Comparison of ENCODE assay signal across 6 fruit fly cellular contexts in the genomic region with DNA sequence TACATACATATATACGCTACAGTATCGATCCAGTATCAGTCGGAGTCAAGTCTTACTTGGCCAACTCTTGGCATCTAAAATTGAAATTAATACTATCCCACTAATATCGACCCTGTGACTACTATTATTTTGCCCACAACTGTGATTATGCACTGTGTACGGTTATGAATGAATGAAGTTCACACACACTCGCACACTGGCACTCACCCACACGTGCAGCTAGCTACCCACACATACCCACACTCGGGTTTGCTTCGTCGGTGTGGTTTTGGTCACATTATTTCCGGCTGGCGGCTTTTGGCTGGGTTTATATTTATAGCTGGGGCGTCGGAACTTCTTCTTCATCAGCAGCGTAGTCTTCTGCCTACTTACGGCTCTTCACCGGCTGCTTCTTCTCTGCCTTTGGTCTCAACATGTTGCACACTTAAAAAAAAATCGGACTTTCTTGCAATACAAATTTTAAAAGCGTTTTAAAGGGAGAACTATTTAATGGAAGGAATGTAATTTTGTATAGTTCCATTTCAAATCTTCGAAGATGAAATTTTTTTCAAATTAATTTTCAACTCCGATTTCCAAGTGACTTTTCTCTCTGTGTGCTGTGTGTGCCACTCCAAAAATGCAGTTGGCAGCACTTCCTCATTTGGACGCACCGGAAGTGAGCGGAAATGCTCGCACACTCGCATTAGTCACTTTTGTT.
TF ChIP-seq lines count a peak whose summit lies in the region.

No protein-coding gene starts in this region.

- TF ChIP-seq CTCF in whole organism, embryonic (GFP tag; optimal IDR thresholded peaks at IDR 0.05; lab: Kevin White, UChicago): peak; percentile 44

TF ChIP-seq in Kc167, 6 proteins besides CTCF, POLR2A, EP300 and RAD21:
- TF ChIP-seq insv (optimal IDR thresholded peaks at IDR 0.05; lab: Kevin White, UChicago): no peak
- TF ChIP-seq h (optimal IDR thresholded peaks at IDR 0.05; lab: Kevin White, UChicago): peak; percentile 79

TF ChIP-seq in whole organism, adult, 20 proteins besides CTCF, POLR2A, EP300 and RAD21:
- no peak for TF ChIP-seq toe (GFP tag; optimal IDR thresholded peaks at IDR 0.05; lab: Kevin White, UChicago)
- TF ChIP-seq CG5204 (GFP tag; optimal IDR thresholded peaks at IDR 0.05; lab: Kevin White, UChicago): peak; percentile 14
- TF ChIP-seq Mnt (GFP tag; optimal IDR thresholded peaks at IDR 0.05; lab: Kevin White, UChicago): no peak
- peak; percentile 13 for TF ChIP-seq CG7101 (tag; optimal IDR thresholded peaks at IDR 0.05; lab: Kevin White, UChicago)
- TF ChIP-seq Hr96 (GFP tag; optimal IDR thresholded peaks at IDR 0.05; lab: Kevin White, UChicago): peak; percentile 15

TF ChIP-seq in whole organism, embryonic, 481 proteins besides CTCF, POLR2A, EP300 and RAD21 (continues in another document):
- TF ChIP-seq CG8359 (GFP tag; optimal IDR thresholded peaks at IDR 0.05; lab: Kevin White, UChicago; ENCODE audit: borderline replicate concordance) (peak; percentile 83), inv (GFP tag; IDR thresholded peaks at IDR 0.05; lab: Robert Waterston, UW; ENCODE audit: partially characterized antibody) (no peak), CG31388 (GFP tag; optimal IDR thresholded peaks at IDR 0.05; lab: Kevin White, UChicago) (peak; percentile 71), CkIIα-i1 (GFP tag; IDR thresholded peaks at IDR 0.05; lab: Robert Waterston, UW) (peak; percentile 71), CG7556 (GFP tag; optimal IDR thresholded peaks at IDR 0.05; lab: Kevin White, UChicago) (peak; percentile 92), sug (tag; optimal IDR thresholded peaks at IDR 0.05; lab: Kevin White, UChicago) (no peak), dm (GFP tag; optimal IDR thresholded peaks at IDR 0.05; lab: Kevin White, UChicago) (peak; percentile 87), toy (GFP tag; IDR thresholded peaks at IDR 0.05; lab: Robert Waterston, UW) (peak; percentile 26; the same call in 1 of the 2 replicates), CG10979 (tag; optimal IDR thresholded peaks at IDR 0.05; lab: Kevin White, UChicago) (peak; percentile 96), pnt (GFP tag; optimal IDR thresholded peaks at IDR 0.05; lab: Kevin White, UChicago) (peak; percentile 94), chinmo (GFP tag; IDR thresholded peaks at IDR 0.05; lab: Robert Waterston, UW; ENCODE audit: partially characterized antibody) (0 out of 4 replicates have a peak, but pooled peaks have one; percentile 6), CG2202 (tag; optimal IDR thresholded peaks at IDR 0.05; lab: Kevin White, UChicago) (peak; percentile 91), ftz-f1 (GFP tag; optimal IDR thresholded peaks at IDR 0.05; lab: Kevin White, UChicago) (no peak), GATAe (GFP tag; conservative IDR thresholded peaks at IDR 0.05; lab: Robert Waterston, UW) (no peak), Dip3 (GFP tag; optimal IDR thresholded peaks at IDR 0.05; lab: Kevin White, UChicago) (peak; percentile 77), pros (GFP tag; optimal IDR thresholded peaks at IDR 0.05; lab: Kevin White, UChicago) (peak; percentile 72), Dek (tag; optimal IDR thresholded peaks at IDR 0.05; lab: Kevin White, UChicago) (peak; percentile 82)

TF ChIP-seq in whole organism, prepupa, 60 proteins besides CTCF, POLR2A, EP300 and RAD21 (continues in another document):
- TF ChIP-seq Met (GFP tag; optimal IDR thresholded peaks at IDR 0.05; lab: Kevin White, UChicago) (peak; percentile 80), CG11762 (GFP tag; optimal IDR thresholded peaks at IDR 0.05; lab: Kevin White, UChicago; ENCODE audit: insufficient read depth) (peak; percentile 80), Eip93F (GFP tag; optimal IDR thresholded peaks at IDR 0.05; lab: Kevin White, UChicago) (no peak), dsx (GFP tag; optimal IDR thresholded peaks at IDR 0.05; lab: Kevin White, UChicago; ENCODE audit: poor library complexity, severe bottlenecking) (peak; percentile 72), CG31627 (GFP tag; optimal IDR thresholded peaks at IDR 0.05; lab: Kevin White, UChicago) (peak; percentile 80), CG10669 (GFP tag; optimal IDR thresholded peaks at IDR 0.05; lab: Kevin White, UChicago) (peak; percentile 80), CG8319 (GFP tag; optimal IDR thresholded peaks at IDR 0.05; lab: Kevin White, UChicago) (peak; percentile 57), CG10631 (GFP tag; optimal IDR thresholded peaks at IDR 0.05; lab: Kevin White, UChicago) (peak; percentile 84), CG6163 (GFP tag; IDR thresholded peaks at IDR 0.05; lab: Robert Waterston, UW) (peak; percentile 95), eg (GFP tag; IDR thresholded peaks at IDR 0.05; lab: Robert Waterston, UW) (peak; percentile 91), fd59A (GFP tag; optimal IDR thresholded peaks at IDR 0.05; lab: Kevin White, UChicago) (peak; percentile 64), CG11902 (GFP tag; optimal IDR thresholded peaks at IDR 0.05; lab: Kevin White, UChicago) (peak; percentile 70), Lpt (GFP tag; optimal IDR thresholded peaks at IDR 0.05; lab: Kevin White, UChicago) (peak; percentile 88), vri (GFP tag; optimal IDR thresholded peaks at IDR 0.05; lab: Kevin White, UChicago) (peak; percentile 48), esn (GFP tag; optimal IDR thresholded peaks at IDR 0.05; lab: Kevin White, UChicago) (peak; percentile 84), Hr39 (GFP tag; optimal IDR thresholded peaks at IDR 0.05; lab: Kevin White, UChicago) (peak; percentile 81), lz (GFP tag; optimal IDR thresholded peaks at IDR 0.05; lab: Kevin White, UChicago) (peak; percentile 77), fd85E (GFP tag; optimal IDR thresholded peaks at IDR 0.05; lab: Kevin White, UChicago) (peak; percentile 47), CG9139 (GFP tag; optimal IDR thresholded peaks at IDR 0.05; lab: Kevin White, UChicago) (peak; percentile 27)

TF ChIP-seq in whole organism, pupa, 21 proteins besides CTCF, POLR2A, EP300 and RAD21:
- TF ChIP-seq Ets98B (GFP tag; IDR thresholded peaks at IDR 0.05; lab: Robert Waterston, UW) (peak; percentile 91), CG32121 (GFP tag; IDR thresholded peaks at IDR 0.05; lab: Robert Waterston, UW) (peak; percentile 92), Pif1B (GFP tag; optimal IDR thresholded peaks at IDR 0.05; lab: Kevin White, UChicago) (peak; percentile 75), CG8159 (tag; optimal IDR thresholded peaks at IDR 0.05; lab: Kevin White, UChicago) (peak; percentile 85), EcR (GFP tag; optimal IDR thresholded peaks at IDR 0.05; lab: Kevin White, UChicago) (no peak), Pif1A (GFP tag; optimal IDR thresholded peaks at IDR 0.05; lab: Kevin White, UChicago) (peak; percentile 82), rn (GFP tag; IDR thresholded peaks at IDR 0.05; lab: Robert Waterston, UW) (peak; percentile 83), CG10348 (GFP tag; IDR thresholded peaks at IDR 0.05; lab: Robert Waterston, UW) (peak; percentile 40; the same call in 1 of the 2 replicates), CG12605 (GFP tag; IDR thresholded peaks at IDR 0.05; lab: Robert Waterston, UW) (peak; percentile 72), CG17806 (tag; optimal IDR thresholded peaks at IDR 0.05; lab: Kevin White, UChicago) (peak; percentile 82), D1 (tag; optimal IDR thresholded peaks at IDR 0.05; lab: Kevin White, UChicago) (no peak), CG15710 (tag; optimal IDR thresholded peaks at IDR 0.05; lab: Kevin White, UChicago) (peak; percentile 75), CG13204 (GFP tag; optimal IDR thresholded peaks at IDR 0.05; lab: Kevin White, UChicago) (peak; percentile 7), CG4496 (GFP tag; IDR thresholded peaks at IDR 0.05; lab: Robert Waterston, UW) (peak; percentile 92), CG34367 (tag; optimal IDR thresholded peaks at IDR 0.05; lab: Kevin White, UChicago) (peak; percentile 76), Snoo (tag; optimal IDR thresholded peaks at IDR 0.05; lab: Kevin White, UChicago) (peak; percentile 72), gl (tag; optimal IDR thresholded peaks at IDR 0.05; lab: Kevin White, UChicago) (peak; percentile 44), CG14655 (GFP tag; optimal IDR thresholded peaks at IDR 0.05; lab: Kevin White, UChicago) (peak; percentile 91), CG9948 (tag; optimal IDR thresholded peaks at IDR 0.05; lab: Kevin White, UChicago) (peak; percentile 80), CG8301 (tag; optimal IDR thresholded peaks at IDR 0.05; lab: Kevin White, UChicago) (peak; percentile 91), fd96Ca (GFP tag; IDR thresholded peaks at IDR 0.05; lab: Robert Waterston, UW) (peak; percentile 87)

TF ChIP-seq in whole organism, wandering third instar larva, 38 proteins besides CTCF, POLR2A, EP300 and RAD21 (continues in another document):
- TF ChIP-seq Hnf4 (GFP tag; optimal IDR thresholded peaks at IDR 0.05; lab: Kevin White, UChicago): peak; percentile 63
- no peak for TF ChIP-seq lola (GFP tag; optimal IDR thresholded peaks at IDR 0.05; lab: Kevin White, UChicago)
- TF ChIP-seq tai (GFP tag; optimal IDR thresholded peaks at IDR 0.05; lab: Kevin White, UChicago): no peak
- no peak for TF ChIP-seq Rel (GFP tag; optimal IDR thresholded peaks at IDR 0.05; lab: Kevin White, UChicago)
- TF ChIP-seq Rel (tag; optimal IDR thresholded peaks at IDR 0.05; lab: Kevin White, UChicago): no peak
- TF ChIP-seq dl (GFP tag; optimal IDR thresholded peaks at IDR 0.05; lab: Kevin White, UChicago; ENCODE audit: insufficient read depth in 1 of 2, partially characterized antibody in 2 of 2): no peak
- TF ChIP-seq usp (GFP tag; optimal IDR thresholded peaks at IDR 0.05; lab: Kevin White, UChicago): no peak
- TF ChIP-seq fru (GFP tag; optimal IDR thresholded peaks at IDR 0.05; lab: Kevin White, UChicago): peak; percentile 75
- TF ChIP-seq Dfd (GFP tag; optimal IDR thresholded peaks at IDR 0.05; lab: Kevin White, UChicago): no peak
- no peak for TF ChIP-seq GATAd (GFP tag; optimal IDR thresholded peaks at IDR 0.05; lab: Kevin White, UChicago)
- no peak for TF ChIP-seq dsf (GFP tag; optimal IDR thresholded peaks at IDR 0.05; lab: Kevin White, UChicago; ENCODE audit: borderline replicate concordance)
- TF ChIP-seq jim (GFP tag; optimal IDR thresholded peaks at IDR 0.05; lab: Kevin White, UChicago): no peak
- TF ChIP-seq ey (GFP tag; optimal IDR thresholded peaks at IDR 0.05; lab: Kevin White, UChicago): peak; percentile 73
- no peak for TF ChIP-seq Vsx2 (GFP tag; optimal IDR thresholded peaks at IDR 0.05; lab: Kevin White, UChicago; ENCODE audit: partially characterized antibody)
- TF ChIP-seq dmrt93B (GFP tag; optimal IDR thresholded peaks at IDR 0.05; lab: Kevin White, UChicago): peak; percentile 24
- peak; percentile 46 for TF ChIP-seq woc (GFP tag; optimal IDR thresholded peaks at IDR 0.05; lab: Kevin White, UChicago)
- TF ChIP-seq Sp1 (GFP tag; optimal IDR thresholded peaks at IDR 0.05; lab: Kevin White, UChicago): peak; percentile 69
- peak; percentile 16 for TF ChIP-seq brk (GFP tag; optimal IDR thresholded peaks at IDR 0.05; lab: Kevin White, UChicago)
- no peak for TF ChIP-seq CrebA (GFP tag; optimal IDR thresholded peaks at IDR 0.05; lab: Kevin White, UChicago; ENCODE audit: borderline replicate concordance)
- peak; percentile 64 for TF ChIP-seq HLH106 (tag; optimal IDR thresholded peaks at IDR 0.05; lab: Kevin White, UChicago)
- TF ChIP-seq br (GFP tag; optimal IDR thresholded peaks at IDR 0.05; lab: Kevin White, UChicago): peak; percentile 73
- peak; percentile 68 for TF ChIP-seq OdsH (GFP tag; optimal IDR thresholded peaks at IDR 0.05; lab: Kevin White, UChicago)
